Fruit fly (Drosophila melanogaster): Measurements from ENCODE around the gene png.

- no peak for TF ChIP-seq Pif1B (GFP tag; optimal IDR thresholded peaks at IDR 0.05)
- TF ChIP-seq EcR (GFP tag; optimal IDR thresholded peaks at IDR 0.05), result no peak
- TF ChIP-seq CG8159 (tag; optimal IDR thresholded peaks at IDR 0.05), result no peak
- no peak for TF ChIP-seq CG17806 (tag; optimal IDR thresholded peaks at IDR 0.05)
- no peak for TF ChIP-seq CG4496 (GFP tag; IDR thresholded peaks at IDR 0.05)
- no peak for TF ChIP-seq Snoo (tag; optimal IDR thresholded peaks at IDR 0.05)
- no peak for TF ChIP-seq Ets98B (GFP tag; IDR thresholded peaks at IDR 0.05)
- no peak for TF ChIP-seq fd96Ca (GFP tag; IDR thresholded peaks at IDR 0.05)
- TF ChIP-seq gl (tag; optimal IDR thresholded peaks at IDR 0.05), result no peak
These were observed 15.3 kb upstream of the png start for dm6 chrX:1372667-1373066.
